Worm (Caenorhabditis elegans) whole organism, L2 larva: ENCODE data around the gene nuo-3.

Source experiments
- C34F6.9 ChIP-seq: fragments of 150-350 bp; optimal IDR thresholded peaks from 2 replicates; lab custom pipeline; 2014; ENCODE audit warnings: missing biosample characterization, missing genetic modification characterization
- F13H6.1 ChIP-seq: sonication (generic microtip); optimal IDR thresholded peaks from 2 replicates; lab custom pipeline; 2016; ENCODE audit warnings: missing genetic modification characterization, missing compliant biosample characterization
- Y55F3AM.14 ChIP-seq: fragments of 200-800 bp; sonication (Bioruptor generic); optimal IDR thresholded peaks from 2 replicates; lab custom pipeline; 2018; ENCODE audit warnings: mild to moderate bottlenecking, missing genetic modification characterization, missing compliant biosample characterization
- ZK546.5 ChIP-seq: sonication (generic microtip); optimal IDR thresholded peaks from 2 replicates; lab custom pipeline; 2017; ENCODE audit warnings: missing biosample characterization, missing genetic modification characterization
- alr-1 ChIP-seq: fragments of 150-350 bp; optimal IDR thresholded peaks from 2 replicates; lab custom pipeline; 2014; ENCODE audit warnings: missing biosample characterization, missing genetic modification characterization
- aly-2 ChIP-seq: fragments of 150-350 bp; optimal IDR thresholded peaks from 2 replicates; lab custom pipeline; 2014; ENCODE audit warnings: missing biosample characterization, missing genetic modification characterization
- ama-1 ChIP-seq: fragments of 150-350 bp; optimal IDR thresholded peaks from 2 replicates; lab custom pipeline; 2018; ENCODE audit warnings: inconsistent platforms
- blmp-1 ChIP-seq: sonication (generic microtip); optimal IDR thresholded peaks from 2 replicates; lab custom pipeline; 2017; ENCODE audit warnings: missing genetic modification characterization, mild to moderate bottlenecking, missing compliant biosample characterization, antibody characterized with exemption, moderate library complexity; ENCODE audit not compliant: insufficient read depth
- ceh-82 ChIP-seq: fragments of 150-350 bp; optimal IDR thresholded peaks from 2 replicates; lab custom pipeline; 2014; ENCODE audit warnings: missing biosample characterization, missing genetic modification characterization
- crh-2 ChIP-seq: sonication (generic microtip); optimal IDR thresholded peaks from 2 replicates; lab custom pipeline; 2017; ENCODE audit warnings: missing biosample characterization, missing genetic modification characterization
- dmd-4 ChIP-seq: sonication (generic microtip); optimal IDR thresholded peaks from 2 replicates; lab custom pipeline; 2017; ENCODE audit warnings: missing biosample characterization, missing genetic modification characterization
- egl-27 ChIP-seq: sonication (generic microtip); optimal IDR thresholded peaks from 3 replicates; lab custom pipeline; 2017; ENCODE audit warnings: missing biosample characterization, missing genetic modification reagents, missing genetic modification characterization
- elt-1 ChIP-seq: fragments of 150-350 bp; optimal IDR thresholded peaks from 2 replicates; lab custom pipeline; 2014; ENCODE audit warnings: missing biosample characterization, missing genetic modification characterization
- elt-3 ChIP-seq: sonication (generic microtip); optimal IDR thresholded peaks from 2 replicates; lab custom pipeline; 2017; ENCODE audit warnings: missing biosample characterization, missing genetic modification characterization
- fos-1 ChIP-seq: fragments of 150-350 bp; optimal IDR thresholded peaks from 2 replicates; lab custom pipeline; 2014; ENCODE audit warnings: missing biosample characterization, missing genetic modification characterization
- gmeb-1 ChIP-seq: fragments of 150-350 bp; optimal IDR thresholded peaks from 2 replicates; lab custom pipeline; 2014; ENCODE audit warnings: missing biosample characterization, missing genetic modification characterization
- lin-13 ChIP-seq: fragments of 150-350 bp; optimal IDR thresholded peaks from 2 replicates; lab custom pipeline; 2014; ENCODE audit warnings: missing biosample characterization, missing genetic modification reagents, missing genetic modification characterization
- lin-39 ChIP-seq: fragments of 150-350 bp; optimal IDR thresholded peaks from 2 replicates; lab custom pipeline; 2014; ENCODE audit warnings: missing biosample characterization, missing genetic modification reagents, missing genetic modification characterization
- mab-5 ChIP-seq: fragments of 150-350 bp; optimal IDR thresholded peaks from 2 replicates; lab custom pipeline; 2014; ENCODE audit warnings: missing biosample characterization, missing genetic modification characterization
- mbf-1 ChIP-seq: sonication (generic microtip); optimal IDR thresholded peaks from 2 replicates; lab custom pipeline; 2017; ENCODE audit warnings: missing biosample characterization, missing genetic modification characterization
- mdl-1 ChIP-seq, 2 experiments: fragments of 150-350 bp in 1 of 2; sonication (generic microtip) in 1 of 2; optimal IDR thresholded peaks; 2 replicates each; lab custom pipeline; 2017; ENCODE audit warnings: missing biosample characterization in 2 of 2, missing genetic modification characterization in 2 of 2
- nhr-11 ChIP-seq: fragments of 150-350 bp; optimal IDR thresholded peaks from 2 replicates; lab custom pipeline; 2014; ENCODE audit warnings: missing biosample characterization, missing genetic modification characterization
- nhr-12 ChIP-seq: fragments of 150-350 bp; optimal IDR thresholded peaks from 2 replicates; lab custom pipeline; 2014; ENCODE audit warnings: missing biosample characterization, missing genetic modification characterization
- nhr-129 ChIP-seq: fragments of 150-350 bp; optimal IDR thresholded peaks from 2 replicates; lab custom pipeline; 2014; ENCODE audit warnings: missing biosample characterization, missing genetic modification characterization
- nhr-21 ChIP-seq: fragments of 150-350 bp; optimal IDR thresholded peaks from 2 replicates; lab custom pipeline; 2014; ENCODE audit warnings: missing biosample characterization, missing genetic modification characterization
- nhr-23 ChIP-seq: fragments of 150-350 bp; optimal IDR thresholded peaks from 2 replicates; lab custom pipeline; 2014; ENCODE audit warnings: missing biosample characterization, missing genetic modification reagents, missing genetic modification characterization
- nhr-25 ChIP-seq: fragments of 150-350 bp; sonication (generic microtip); optimal IDR thresholded peaks from 3 replicates; lab custom pipeline; 2014; ENCODE audit warnings: missing biosample characterization, missing genetic modification characterization
- nhr-6 ChIP-seq: fragments of 150-350 bp; optimal IDR thresholded peaks from 2 replicates; lab custom pipeline; 2014; ENCODE audit warnings: missing biosample characterization, missing genetic modification characterization
- peb-1 ChIP-seq: fragments of 150-350 bp; optimal IDR thresholded peaks from 2 replicates; lab custom pipeline; 2014; ENCODE audit warnings: missing biosample characterization, missing genetic modification characterization
- sem-4 ChIP-seq: fragments of 150-350 bp; optimal IDR thresholded peaks from 2 replicates; lab custom pipeline; 2014; ENCODE audit warnings: missing biosample characterization, missing genetic modification reagents, missing genetic modification characterization
- sma-3 ChIP-seq: sonication (generic microtip); optimal IDR thresholded peaks from 2 replicates; lab custom pipeline; 2016; ENCODE audit warnings: missing genetic modification reagents, missing genetic modification characterization, missing compliant biosample characterization
- unc-55 ChIP-seq: fragments of 150-350 bp; sonication (generic microtip); optimal IDR thresholded peaks from 3 replicates; lab custom pipeline; 2014; ENCODE audit warnings: missing biosample characterization, missing genetic modification reagents, missing genetic modification characterization
- unc-62 ChIP-seq: fragments of 150-350 bp; optimal IDR thresholded peaks from 2 replicates; lab custom pipeline; 2014; ENCODE audit warnings: missing biosample characterization, missing genetic modification reagents, missing genetic modification characterization
- zag-1 ChIP-seq: fragments of 150-350 bp; optimal IDR thresholded peaks from 2 replicates; lab custom pipeline; 2014; ENCODE audit warnings: missing biosample characterization, missing genetic modification characterization
- ztf-1 ChIP-seq: fragments of 200-800 bp; sonication (Bioruptor generic); conservative IDR thresholded peaks from 2 replicates; pipeline ENCODE4 v1.3.6; 2022; ENCODE audit warnings: missing genetic modification characterization, missing compliant biosample characterization
- ztf-11 ChIP-seq: sonication (generic microtip); optimal IDR thresholded peaks from 2 replicates; lab custom pipeline; 2017; ENCODE audit warnings: missing biosample characterization, missing genetic modification characterization

Gene nuo-3

ce11 chrIV:14816288-14816687 lies 18.9 kb upstream of the nuo-3 start, which contains the start of gene Y57G11C.46:
Gene Y57G11C.46 (minus strand): TSS chrIV:14816388.
- no peak for TF ChIP-seq fos-1
- TF ChIP-seq unc-62 (GFP tag; lab: Kevin White, UChicago), result no peak
- TF ChIP-seq gmeb-1 (tag; lab: Kevin White, UChicago), result no peak
- TF ChIP-seq alr-1 (tag; lab: Kevin White, UChicago), result no peak
- TF ChIP-seq ZK546.5 (tag; lab: Kevin White, UChicago), result no peak
- TF ChIP-seq mab-5, result no peak
- no peak for TF ChIP-seq zag-1 (tag; lab: Kevin White, UChicago)
- no peak for TF ChIP-seq nhr-12
- no peak for TF ChIP-seq Y55F3AM.14
- no peak for TF ChIP-seq nhr-25
- no peak for TF ChIP-seq C34F6.9 (tag; lab: Kevin White, UChicago)
- no peak for TF ChIP-seq nhr-23
- no peak for TF ChIP-seq lin-13 (GFP tag; lab: Kevin White, UChicago)
- no peak for TF ChIP-seq ztf-11
- TF ChIP-seq blmp-1, result no peak
- TF ChIP-seq crh-2 (tag; lab: Kevin White, UChicago), result no peak
- no peak for TF ChIP-seq lin-39 (tag; lab: Kevin White, UChicago)
- no peak for TF ChIP-seq ama-1 (lab: Kevin White, UChicago)
- TF ChIP-seq sem-4 (tag; lab: Kevin White, UChicago), result no peak
- TF ChIP-seq aly-2, result no peak

- no peak for TF ChIP-seq aly-2
- TF ChIP-seq sma-3, result no peak
- no peak for TF ChIP-seq elt-1
- TF ChIP-seq zag-1 (tag; lab: Kevin White, UChicago), result no peak
- TF ChIP-seq mbf-1, result no peak
- TF ChIP-seq nhr-12, result no peak
- no peak for TF ChIP-seq ama-1 (lab: Kevin White, UChicago)
- no peak for TF ChIP-seq mdl-1 (tag; optimal IDR thresholded peaks at IDR 0.05; lab: Kevin White, UChicago)
- TF ChIP-seq egl-27, result no peak
- TF ChIP-seq ztf-1 (GFP tag; lab: Robert Waterston, UW), result no peak
- no peak for TF ChIP-seq nhr-11 (tag; lab: Kevin White, UChicago)
- TF ChIP-seq lin-39 (tag; lab: Kevin White, UChicago), result no peak
- no peak for TF ChIP-seq nhr-129
- TF ChIP-seq Y55F3AM.14, result no peak
- TF ChIP-seq gmeb-1 (tag; lab: Kevin White, UChicago), result no peak
- TF ChIP-seq unc-55 (GFP tag; lab: Kevin White, UChicago), result no peak
- TF ChIP-seq nhr-21 (tag; lab: Kevin White, UChicago), result no peak
Measured at ce11 chrIV:14806903-14807302, 9.6 kb upstream of the nuo-3 start, which contains the start of gene oig-5. Gene oig-5 (plus strand): TSS chrIV:14807203.

- no peak for TF ChIP-seq mbf-1
- no peak for TF ChIP-seq peb-1 (tag; lab: Kevin White, UChicago)
- TF ChIP-seq lin-39 (tag; lab: Kevin White, UChicago), result no peak
- TF ChIP-seq ztf-1 (GFP tag; lab: Robert Waterston, UW), result no peak
Measured at ce11 chrIV:14802316-14802715, 5.0 kb upstream of the nuo-3 start, which contains the start of gene Y57G11C.1142. Gene Y57G11C.1142 (plus strand): TSS chrIV:14802616.

ce11 chrIV:14800931-14801330 lies 3.6 kb upstream of the nuo-3 start:
- TF ChIP-seq elt-3 (tag; lab: Kevin White, UChicago) (no peak), C34F6.9 (tag; lab: Kevin White, UChicago) (no peak), gmeb-1 (tag; lab: Kevin White, UChicago) (no peak), unc-55 (GFP tag; lab: Kevin White, UChicago) (no peak), sem-4 (tag; lab: Kevin White, UChicago) (no peak), Y55F3AM.14 (no peak), sma-3 (no peak), dmd-4 (tag; lab: Kevin White, UChicago) (no peak), elt-1 (no peak), ZK546.5 (tag; lab: Kevin White, UChicago) (no peak), F13H6.1 (no peak), zag-1 (tag; lab: Kevin White, UChicago) (no peak), ceh-82 (tag; lab: Kevin White, UChicago) (no peak), nhr-6 (tag; lab: Kevin White, UChicago) (no peak), alr-1 (tag; lab: Kevin White, UChicago) (no peak), ztf-1 (GFP tag; lab: Robert Waterston, UW) (no peak), mdl-1 (tag; optimal IDR thresholded peaks at IDR 0.05; lab: Kevin White, UChicago) (no peak), unc-62 (GFP tag; lab: Kevin White, UChicago) (no peak)
